Worm (Caenorhabditis elegans): ENCODE data around the gene B0361.11.

Gene B0361.11

DNA sequence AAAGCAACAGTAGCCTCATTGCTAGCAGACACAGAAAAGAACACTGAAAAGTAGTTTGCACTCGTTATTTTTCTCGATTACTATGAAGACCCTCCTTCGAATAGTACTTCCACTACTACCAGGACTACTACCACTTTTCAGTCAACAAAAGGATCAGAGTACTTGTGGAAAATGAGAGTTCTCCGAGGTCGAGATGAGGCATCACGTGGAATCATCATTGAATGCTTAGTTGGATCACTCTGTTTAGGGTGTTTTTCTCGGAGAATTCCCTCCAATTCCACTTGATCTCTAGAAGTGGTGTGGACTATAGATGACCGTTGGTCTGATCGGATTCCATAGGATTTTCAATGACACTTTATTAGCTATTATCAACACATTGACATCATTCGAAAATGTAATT is 23.4 kb downstream of the B0361.11 start:
- TF ChIP-seq nhr-25 (tag; optimal IDR thresholded peaks at IDR 0.05): peak; percentile 43
- TF ChIP-seq nhr-129 (tag; optimal IDR thresholded peaks at IDR 0.05): peak; percentile 9
- TF ChIP-seq sma-9 (GFP tag; optimal IDR thresholded peaks at IDR 0.05): peak; percentile 41
- no peak for TF ChIP-seq sma-9 (tag; optimal IDR thresholded peaks at IDR 0.05)
- TF ChIP-seq ceh-82 (tag; optimal IDR thresholded peaks at IDR 0.05): no peak

DNA sequence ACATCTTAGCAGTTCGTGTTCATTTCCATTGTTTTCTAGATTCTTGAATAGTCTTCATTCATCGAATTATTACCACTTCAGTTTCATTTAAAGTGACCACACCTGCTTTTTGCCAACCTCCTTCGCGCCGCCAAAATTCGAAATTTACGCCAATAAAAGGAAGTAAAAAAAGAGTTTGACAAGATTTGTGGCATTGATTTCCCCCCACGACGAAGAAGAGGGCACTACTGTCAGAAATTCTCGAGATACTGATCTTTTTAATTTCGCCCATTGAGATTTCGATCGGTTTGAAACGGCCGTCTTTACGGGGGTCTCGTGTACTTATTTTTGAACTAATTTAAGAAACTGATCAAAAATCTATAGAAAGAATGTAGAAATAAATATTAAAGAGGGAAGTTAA is 24.3 kb downstream of the B0361.11 start:
- TF ChIP-seq ceh-16 (tag; optimal IDR thresholded peaks at IDR 0.05) (peak; percentile 33), ama-1 (optimal IDR thresholded peaks at IDR 0.05) (no peak), snpc-4 (tag; optimal IDR thresholded peaks at IDR 0.05) (no peak), nhr-10 (tag; optimal IDR thresholded peaks at IDR 0.05) (no peak), unc-55 (GFP tag; optimal IDR thresholded peaks at IDR 0.05) (no peak), ceh-82 (tag; optimal IDR thresholded peaks at IDR 0.05) (no peak), Y55F3AM.14 (GFP tag; optimal IDR thresholded peaks at IDR 0.05) (no peak), R02D3.7 (tag; optimal IDR thresholded peaks at IDR 0.05) (no peak), C34F6.9 (tag; optimal IDR thresholded peaks at IDR 0.05) (no peak), elt-1 (tag; optimal IDR thresholded peaks at IDR 0.05) (peak; percentile 43), nhr-237 (tag; optimal IDR thresholded peaks at IDR 0.05) (no peak), mbf-1 (tag; optimal IDR thresholded peaks at IDR 0.05) (no peak), ZK546.5 (tag; optimal IDR thresholded peaks at IDR 0.05) (no peak), unc-62 (GFP tag; optimal IDR thresholded peaks at IDR 0.05) (no peak), nhr-77 (tag; optimal IDR thresholded peaks at IDR 0.05) (no peak), unc-39 (tag; optimal IDR thresholded peaks at IDR 0.05) (no peak), lin-39 (tag; optimal IDR thresholded peaks at IDR 0.05) (no peak), skn-1 (tag; optimal IDR thresholded peaks at IDR 0.05) (no peak), peb-1 (tag; optimal IDR thresholded peaks at IDR 0.05) (no peak), nhr-25 (tag; optimal IDR thresholded peaks at IDR 0.05) (peak; percentile 7), aly-2 (tag; optimal IDR thresholded peaks at IDR 0.05) (no peak), ztf-4 (tag; optimal IDR thresholded peaks at IDR 0.05) (no peak), lin-11 (tag; optimal IDR thresholded peaks at IDR 0.05) (no peak), sma-9 (GFP tag; optimal IDR thresholded peaks at IDR 0.05) (peak; percentile 27), sma-9 (tag; optimal IDR thresholded peaks at IDR 0.05) (no peak), gmeb-1 (tag; optimal IDR thresholded peaks at IDR 0.05) (no peak), lin-13 (GFP tag; optimal IDR thresholded peaks at IDR 0.05) (no peak), nhr-11 (tag; optimal IDR thresholded peaks at IDR 0.05) (no peak)

DNA sequence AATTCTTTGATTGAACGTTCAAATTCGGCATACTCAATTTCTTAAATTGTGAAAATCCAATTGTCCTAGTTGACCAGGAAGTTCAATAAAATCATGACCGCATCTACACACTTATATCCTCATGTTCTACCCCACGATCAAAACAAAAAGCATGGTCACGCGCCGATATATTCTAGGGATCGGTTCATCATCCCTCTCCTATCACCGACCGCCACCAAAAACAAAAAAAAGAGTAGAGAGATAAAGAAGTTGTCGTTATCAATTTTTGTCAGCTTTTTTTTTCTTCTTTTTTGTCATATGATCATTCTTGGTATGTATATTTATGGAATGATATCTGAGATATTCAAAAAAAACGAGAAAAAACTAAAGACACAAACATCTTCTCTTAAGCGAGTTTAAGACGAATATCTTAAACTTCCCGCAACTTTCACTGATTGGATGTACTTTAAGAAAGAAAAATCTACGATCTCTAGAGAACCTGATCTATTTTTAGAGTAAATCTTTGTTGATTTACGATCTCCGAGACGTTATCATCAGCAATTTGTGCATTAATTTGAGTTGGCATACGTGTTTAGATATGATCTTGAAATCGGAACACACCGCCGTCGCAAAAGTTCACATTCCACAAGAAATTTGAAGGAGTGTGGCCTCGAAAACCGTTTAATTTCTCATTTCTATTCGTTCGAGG is 27.7 kb downstream of the B0361.11 start:
- TF ChIP-seq mdl-1 (tag; optimal IDR thresholded peaks at IDR 0.05) (peak in 1 of 2 experiments; percentile 22), elt-1 (tag; optimal IDR thresholded peaks at IDR 0.05) (peak; percentile 85), blmp-1 (tag; optimal IDR thresholded peaks at IDR 0.05; ENCODE audit: insufficient read depth) (peak; percentile 26), lsy-2 (tag; optimal IDR thresholded peaks at IDR 0.05) (peak in 1 of 2 experiments; percentile 33), alr-1 (tag; optimal IDR thresholded peaks at IDR 0.05) (no peak), mab-5 (tag; optimal IDR thresholded peaks at IDR 0.05) (no peak), nhr-21 (tag; optimal IDR thresholded peaks at IDR 0.05) (peak; percentile 61), nhr-77 (tag; optimal IDR thresholded peaks at IDR 0.05) (no peak), gmeb-1 (tag; optimal IDR thresholded peaks at IDR 0.05) (peak; percentile 27), lin-13 (GFP tag; optimal IDR thresholded peaks at IDR 0.05) (no peak), sma-9 (GFP tag; optimal IDR thresholded peaks at IDR 0.05) (peak; percentile 34), sma-9 (tag; optimal IDR thresholded peaks at IDR 0.05) (no peak), Y55F3AM.14 (GFP tag; optimal IDR thresholded peaks at IDR 0.05) (no peak), nhr-129 (tag; optimal IDR thresholded peaks at IDR 0.05) (peak; percentile 5), sma-3 (GFP tag; optimal IDR thresholded peaks at IDR 0.05) (peak; percentile 61)

DNA sequence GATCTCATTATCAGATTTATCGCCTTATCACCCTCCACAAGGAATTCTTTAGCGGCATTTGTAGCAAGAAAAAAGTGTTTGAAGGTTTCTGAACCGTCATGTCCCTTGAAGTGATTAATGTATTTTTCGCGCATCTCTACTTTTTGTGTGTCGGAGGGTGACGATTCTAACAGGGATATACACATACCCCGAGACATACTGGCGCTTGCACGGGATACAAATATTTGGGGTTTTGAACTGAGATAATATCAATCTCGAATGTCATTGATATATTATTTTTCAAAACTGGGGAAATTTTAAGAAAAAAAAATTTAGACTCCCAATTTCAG is 28.2 kb downstream of the B0361.11 start:
- TF ChIP-seq alr-1 (tag; optimal IDR thresholded peaks at IDR 0.05): no peak
- TF ChIP-seq nhr-77 (tag; optimal IDR thresholded peaks at IDR 0.05): no peak
- TF ChIP-seq Y55F3AM.14 (GFP tag; optimal IDR thresholded peaks at IDR 0.05): no peak
- no peak for TF ChIP-seq mab-5 (tag; optimal IDR thresholded peaks at IDR 0.05)
- TF ChIP-seq aly-2 (tag; optimal IDR thresholded peaks at IDR 0.05): no peak
- no peak for TF ChIP-seq F13H6.1 (tag; optimal IDR thresholded peaks at IDR 0.05)
- no peak for TF ChIP-seq lsy-2 (tag; optimal IDR thresholded peaks at IDR 0.05)
- TF ChIP-seq elt-3 (tag; optimal IDR thresholded peaks at IDR 0.05): no peak
- peak; percentile 37 for TF ChIP-seq sma-9 (GFP tag; optimal IDR thresholded peaks at IDR 0.05)
- TF ChIP-seq sma-9 (tag; optimal IDR thresholded peaks at IDR 0.05): no peak
- no peak for TF ChIP-seq ztf-4 (tag; optimal IDR thresholded peaks at IDR 0.05)
- no peak for TF ChIP-seq nhr-23 (tag; optimal IDR thresholded peaks at IDR 0.05)
- TF ChIP-seq nhr-11 (tag; optimal IDR thresholded peaks at IDR 0.05): no peak
- no peak for TF ChIP-seq skn-1 (tag; optimal IDR thresholded peaks at IDR 0.05)
- TF ChIP-seq ama-1 (optimal IDR thresholded peaks at IDR 0.05): no peak
- peak; percentile 19 for TF ChIP-seq fos-1 (tag; optimal IDR thresholded peaks at IDR 0.05)
- no peak for TF ChIP-seq elt-1 (tag; optimal IDR thresholded peaks at IDR 0.05)
- TF ChIP-seq zag-1 (tag; optimal IDR thresholded peaks at IDR 0.05): no peak
- TF ChIP-seq lin-13 (GFP tag; optimal IDR thresholded peaks at IDR 0.05): no peak
- no peak for TF ChIP-seq C34F6.9 (tag; optimal IDR thresholded peaks at IDR 0.05)
- TF ChIP-seq ztf-11 (tag; optimal IDR thresholded peaks at IDR 0.05): no peak
- no peak for TF ChIP-seq unc-39 (tag; optimal IDR thresholded peaks at IDR 0.05)
- no peak for TF ChIP-seq nhr-10 (tag; optimal IDR thresholded peaks at IDR 0.05)
- peak; percentile 9 for TF ChIP-seq egl-27 (tag; optimal IDR thresholded peaks at IDR 0.05)
- no peak for TF ChIP-seq peb-1 (tag; optimal IDR thresholded peaks at IDR 0.05)
- TF ChIP-seq nhr-12 (tag; optimal IDR thresholded peaks at IDR 0.05): no peak
- TF ChIP-seq ceh-82 (tag; optimal IDR thresholded peaks at IDR 0.05): no peak
- TF ChIP-seq mdl-1 (tag; optimal IDR thresholded peaks at IDR 0.05): no peak
- TF ChIP-seq ZK546.5 (tag; optimal IDR thresholded peaks at IDR 0.05): no peak
- TF ChIP-seq blmp-1 (tag; optimal IDR thresholded peaks at IDR 0.05; ENCODE audit: insufficient read depth): no peak
- TF ChIP-seq unc-55 (GFP tag; optimal IDR thresholded peaks at IDR 0.05): no peak
- TF ChIP-seq unc-62 (GFP tag; optimal IDR thresholded peaks at IDR 0.05): no peak
